Fruit fly (Drosophila melanogaster) whole organism, embryonic: ENCODE data around the gene CG15643.

ENCODE experiments used
- Abd-B ChIP-seq: fragments of 200-800 bp; sonication (Bioruptor generic); optimal IDR thresholded peaks from 2 replicates; lab custom pipeline; 2018; ENCODE audit warnings: missing biosample characterization, mild to moderate bottlenecking, missing genetic modification characterization, moderate library complexity
- Atf3 ChIP-seq: fragments of 200-800 bp; sonication (Bioruptor generic); optimal IDR thresholded peaks from 3 replicates; lab custom pipeline; 2016; ENCODE audit warnings: missing biosample characterization, missing genetic modification characterization
- Bgb ChIP-seq: fragments of 200-800 bp; sonication (Bioruptor generic); IDR thresholded peaks from 2 replicates; pipeline ENCODE4 v1.3.6; 2022; ENCODE audit warnings: missing biosample characterization, missing genetic modification characterization; ENCODE audit not compliant: partially characterized antibody
- CG10565 ChIP-seq: fragments of 200-800 bp; sonication (Bioruptor generic); optimal IDR thresholded peaks from 3 replicates; lab custom pipeline; 2016; ENCODE audit warnings: missing biosample characterization, mild to moderate bottlenecking, missing genetic modification characterization
- CG10959 ChIP-seq: fragments of 200-800 bp; sonication (Bioruptor generic); IDR thresholded peaks from 2 replicates; pipeline ENCODE4 v1.3.6; 2022; ENCODE audit warnings: missing biosample characterization, missing genetic modification characterization
- CG11504 ChIP-seq: fragments of 200-800 bp; sonication (Bioruptor generic); optimal IDR thresholded peaks from 3 replicates; lab custom pipeline; 2019; ENCODE audit warnings: missing biosample characterization, mild to moderate bottlenecking, missing genetic modification characterization, moderate library complexity
- CG12236 ChIP-seq: fragments of 200-800 bp; sonication (Bioruptor generic); optimal IDR thresholded peaks from 2 replicates; lab custom pipeline; 2016; ENCODE audit warnings: missing biosample characterization, missing genetic modification characterization
- CG13894 ChIP-seq: fragments of 200-800 bp; sonication (Bioruptor generic); optimal IDR thresholded peaks from 3 replicates; lab custom pipeline; 2018; ENCODE audit warnings: missing biosample characterization, mild to moderate bottlenecking, missing genetic modification characterization, moderate library complexity
- CG14050 ChIP-seq: fragments of 200-800 bp; sonication (Bioruptor generic); IDR thresholded peaks from 3 replicates; pipeline ENCODE4 v1.3.6; 2022; ENCODE audit warnings: missing biosample characterization, missing genetic modification characterization
- CG15269 ChIP-seq: fragments of 200-800 bp; sonication (Bioruptor generic); optimal IDR thresholded peaks from 2 replicates; lab custom pipeline; 2018; ENCODE audit warnings: missing biosample characterization, mild to moderate bottlenecking, missing genetic modification characterization, moderate library complexity
- CG17612 ChIP-seq: fragments of 200-800 bp; sonication (Bioruptor generic); IDR thresholded peaks from 2 replicates; pipeline ENCODE4 v1.3.6; 2022; ENCODE audit warnings: missing biosample characterization, missing genetic modification characterization
- CG18619 ChIP-seq: fragments of 200-800 bp; sonication (Bioruptor generic); optimal IDR thresholded peaks from 3 replicates; lab custom pipeline; 2017; ENCODE audit warnings: missing biosample characterization, mild to moderate bottlenecking, missing genetic modification characterization
- CG2875 ChIP-seq: fragments of 200-800 bp; sonication (Bioruptor generic); optimal IDR thresholded peaks from 2 replicates; lab custom pipeline; 2017; ENCODE audit warnings: missing biosample characterization, mild to moderate bottlenecking, missing genetic modification characterization, missing genetic modification reagents
- CG2889 ChIP-seq: fragments of 200-800 bp; sonication (Bioruptor generic); IDR thresholded peaks from 3 replicates; pipeline ENCODE4 v1.3.6; 2022; ENCODE audit warnings: missing biosample characterization, missing genetic modification characterization
- CG3407 ChIP-seq: fragments of 200-800 bp; sonication (Bioruptor generic); optimal IDR thresholded peaks from 2 replicates; lab custom pipeline; 2018; ENCODE audit warnings: missing biosample characterization, mild to moderate bottlenecking, missing genetic modification characterization
- CG3995 ChIP-seq: fragments of 200-800 bp; sonication (Bioruptor generic); optimal IDR thresholded peaks from 3 replicates; lab custom pipeline; 2016; ENCODE audit warnings: missing biosample characterization, missing genetic modification characterization
- CG4730 ChIP-seq: fragments of 200-800 bp; sonication (Bioruptor generic); IDR thresholded peaks from 2 replicates; pipeline ENCODE4 v1.3.6; 2022; ENCODE audit warnings: missing biosample characterization, missing genetic modification characterization
- CG5245 ChIP-seq: fragments of 200-800 bp; sonication (Bioruptor generic); optimal IDR thresholded peaks from 3 replicates; lab custom pipeline; 2016; ENCODE audit warnings: missing biosample characterization, missing genetic modification characterization
- CG6689 ChIP-seq: fragments of 200-800 bp; sonication (Bioruptor generic); IDR thresholded peaks from 2 replicates; pipeline ENCODE4 v1.3.6; 2022; ENCODE audit warnings: missing biosample characterization, missing genetic modification characterization
- CG6813 ChIP-seq: fragments of 200-800 bp; sonication (Bioruptor generic); optimal IDR thresholded peaks from 2 replicates; lab custom pipeline; 2017; ENCODE audit warnings: missing biosample characterization, missing genetic modification characterization, mild to moderate bottlenecking, moderate library complexity, missing genetic modification reagents
- CG6854 ChIP-seq: fragments of 200-800 bp; sonication (Bioruptor generic); optimal IDR thresholded peaks from 3 replicates; lab custom pipeline; 2017; ENCODE audit warnings: missing biosample characterization, mild to moderate bottlenecking, missing genetic modification characterization
- CG7839 ChIP-seq: fragments of 200-800 bp; sonication (Bioruptor generic); optimal IDR thresholded peaks from 3 replicates; lab custom pipeline; 2018; ENCODE audit warnings: missing biosample characterization, mild to moderate bottlenecking, missing genetic modification characterization, moderate library complexity
- CG8944 ChIP-seq: fragments of 200-800 bp; sonication (Bioruptor generic); optimal IDR thresholded peaks from 3 replicates; lab custom pipeline; 2016; ENCODE audit warnings: missing biosample characterization, missing genetic modification characterization
- Dip3 ChIP-seq: fragments of 200-800 bp; sonication (Bioruptor generic); optimal IDR thresholded peaks from 3 replicates; lab custom pipeline; 2016; ENCODE audit warnings: missing biosample characterization, missing genetic modification characterization
- Dll ChIP-seq: fragments of 200-800 bp; sonication (Bioruptor generic); IDR thresholded peaks from 4 replicates; pipeline ENCODE4 v1.3.6; 2022; ENCODE audit warnings: missing biosample characterization, missing genetic modification characterization; ENCODE audit not compliant: partially characterized antibody
- HLH54F ChIP-seq: fragments of 200-800 bp; sonication (Bioruptor generic); optimal IDR thresholded peaks from 3 replicates; lab custom pipeline; 2016; ENCODE audit warnings: missing biosample characterization, missing genetic modification characterization
- Hmx ChIP-seq: fragments of 200-800 bp; sonication (Bioruptor generic); optimal IDR thresholded peaks from 2 replicates; lab custom pipeline; 2016; ENCODE audit warnings: missing biosample characterization, missing genetic modification characterization
- Oli ChIP-seq: fragments of 200-800 bp; sonication (Bioruptor generic); optimal IDR thresholded peaks from 2 replicates; lab custom pipeline; 2018; ENCODE audit warnings: missing biosample characterization, mild to moderate bottlenecking, missing genetic modification characterization, moderate library complexity
- Poxn ChIP-seq: fragments of 200-800 bp; sonication (Bioruptor generic); IDR thresholded peaks from 2 replicates; pipeline ENCODE4 v1.3.6; 2022; ENCODE audit warnings: missing biosample characterization, missing genetic modification characterization
- Sry-δ ChIP-seq: fragments of 200-800 bp; sonication (Bioruptor generic); optimal IDR thresholded peaks from 2 replicates; lab custom pipeline; 2016; ENCODE audit warnings: missing biosample characterization, missing genetic modification characterization
- ap ChIP-seq: fragments of 200-800 bp; sonication (Bioruptor generic); IDR thresholded peaks from 2 replicates; pipeline ENCODE4 v1.3.6; 2022; ENCODE audit warnings: missing biosample characterization, missing genetic modification characterization
- bab2 ChIP-seq: fragments of 200-800 bp; sonication (Bioruptor generic); optimal IDR thresholded peaks from 2 replicates; lab custom pipeline; 2016; ENCODE audit warnings: missing biosample characterization, missing genetic modification characterization
- bigmax ChIP-seq: fragments of 200-800 bp; sonication (Bioruptor generic); optimal IDR thresholded peaks from 2 replicates; lab custom pipeline; 2018; ENCODE audit warnings: missing biosample characterization, mild to moderate bottlenecking, missing genetic modification characterization
- bowl ChIP-seq: fragments of 200-800 bp; sonication (Bioruptor generic); IDR thresholded peaks from 2 replicates; pipeline ENCODE4 v1.3.6; 2022; ENCODE audit warnings: missing biosample characterization, missing genetic modification characterization
- cad ChIP-seq: fragments of >200 bp; optimal IDR thresholded peaks from 2 replicates; lab custom pipeline; 2017; ENCODE audit warnings: missing biosample characterization, missing genetic modification characterization
- da ChIP-seq: fragments of 200-800 bp; sonication (Bioruptor generic); optimal IDR thresholded peaks from 2 replicates; lab custom pipeline; 2016; ENCODE audit warnings: missing biosample characterization, missing genetic modification characterization
- danr ChIP-seq: fragments of 200-800 bp; sonication (Bioruptor generic); IDR thresholded peaks from 2 replicates; pipeline ENCODE4 v1.3.6; 2022; ENCODE audit warnings: missing biosample characterization, missing genetic modification characterization
- eyg ChIP-seq: fragments of 200-800 bp; sonication (Bioruptor generic); optimal IDR thresholded peaks from 3 replicates; lab custom pipeline; 2016; ENCODE audit warnings: missing biosample characterization, missing genetic modification characterization
- inv ChIP-seq: fragments of 200-800 bp; sonication (Bioruptor generic); IDR thresholded peaks from 2 replicates; pipeline ENCODE4 v1.3.6; 2022; ENCODE audit warnings: missing biosample characterization, missing genetic modification characterization; ENCODE audit not compliant: partially characterized antibody
- jigr1 ChIP-seq: fragments of 200-800 bp; sonication (Bioruptor generic); IDR thresholded peaks from 3 replicates; pipeline ENCODE4 v1.3.6; 2022; ENCODE audit warnings: missing biosample characterization, missing genetic modification characterization
- lola ChIP-seq, 3 experiments: fragments of >200 bp in 2 of 3; fragments of 200-800 bp in 1 of 3; sonication (Bioruptor generic) in 1 of 3; optimal IDR thresholded peaks; 2 replicates each; lab custom pipeline; 2017 to 2019; ENCODE audit warnings: missing biosample characterization in 3 of 3, missing genetic modification characterization in 3 of 3, mild to moderate bottlenecking in 1 of 3, moderate library complexity in 1 of 3
- nom ChIP-seq: fragments of 200-800 bp; sonication (Bioruptor generic); optimal IDR thresholded peaks from 2 replicates; lab custom pipeline; 2017; ENCODE audit warnings: missing biosample characterization, missing genetic modification characterization, mild to moderate bottlenecking, moderate library complexity, missing genetic modification reagents
- pb ChIP-seq: fragments of 200-800 bp; sonication (Bioruptor generic); optimal IDR thresholded peaks from 3 replicates; lab custom pipeline; 2016; ENCODE audit warnings: missing biosample characterization, missing genetic modification characterization
- row ChIP-seq: fragments of 200-800 bp; sonication (Bioruptor generic); IDR thresholded peaks from 3 replicates; pipeline ENCODE4 v1.3.6; 2022; ENCODE audit warnings: missing biosample characterization, missing genetic modification characterization
- sd ChIP-seq: fragments of 200-800 bp; sonication (Bioruptor generic); optimal IDR thresholded peaks from 3 replicates; lab custom pipeline; 2018; ENCODE audit warnings: missing biosample characterization, mild to moderate bottlenecking, missing genetic modification characterization, moderate library complexity
- ssp ChIP-seq: fragments of 200-800 bp; sonication (Bioruptor generic); IDR thresholded peaks from 2 replicates; pipeline ENCODE4 v1.3.6; 2022; ENCODE audit warnings: missing biosample characterization, missing genetic modification characterization
- sug ChIP-seq: fragments of 200-800 bp; optimal IDR thresholded peaks from 2 replicates; lab custom pipeline; 2019; ENCODE audit warnings: missing biosample characterization, mild to moderate bottlenecking, missing genetic modification characterization, moderate library complexity
- tap ChIP-seq: fragments of 200-800 bp; optimal IDR thresholded peaks from 3 replicates; lab custom pipeline; 2019; ENCODE audit warnings: missing biosample characterization, mild to moderate bottlenecking, missing genetic modification characterization, moderate library complexity
- tio ChIP-seq: fragments of 200-800 bp; sonication (Bioruptor generic); optimal IDR thresholded peaks from 2 replicates; lab custom pipeline; 2017; ENCODE audit warnings: missing biosample characterization, missing genetic modification characterization, inconsistent platforms
- wek ChIP-seq: fragments of 200-800 bp; sonication (Bioruptor generic); optimal IDR thresholded peaks from 3 replicates; lab custom pipeline; 2018; ENCODE audit warnings: missing biosample characterization, mild to moderate bottlenecking, missing genetic modification characterization, moderate library complexity
- yki ChIP-seq: fragments of >200 bp; optimal IDR thresholded peaks from 3 replicates; lab custom pipeline; 2018
- zf30C ChIP-seq: fragments of 200-800 bp; sonication (Bioruptor generic); optimal IDR thresholded peaks from 3 replicates; lab custom pipeline; 2018; ENCODE audit warnings: missing biosample characterization, mild to moderate bottlenecking, missing genetic modification characterization

CG15643 gene

dm6 chrX:15615426-15615825 is 43.5 kb upstream of the CG15643 start (continued):
- TF ChIP-seq CG14050 (peak; percentile 30; the same call in 1 of the 3 replicates), CG5245 (peak; percentile 7), da (GFP tag; lab: Kevin White, UChicago) (no peak), CG10959 (peak; percentile 62; the same call in 1 of the 2 replicates), CG3995 (GFP tag; lab: Kevin White, UChicago) (no peak), CG4730 (0 out of 2 replicates have a peak, but pooled peaks have one; percentile 13), CG11504 (tag; lab: Kevin White, UChicago) (peak; percentile 81), cad (GFP tag; lab: Kevin White, UChicago) (no peak), lola (GFP tag; optimal IDR thresholded peaks at IDR 0.05; lab: Kevin White, UChicago) (peak in 1 of 3 experiments; percentile 47), nom (no peak), Sry-δ (GFP tag; lab: Kevin White, UChicago) (peak; percentile 24), tio (GFP tag; lab: Kevin White, UChicago) (peak; percentile 17), CG2889 (no peak), jigr1 (GFP tag; lab: Robert Waterston, UW) (no peak), sug (tag; lab: Kevin White, UChicago) (no peak), ap (GFP tag; lab: Robert Waterston, UW) (peak; percentile 13; the same call in 1 of the 2 replicates), CG12236 (GFP tag; lab: Kevin White, UChicago) (no peak), bab2 (GFP tag; lab: Kevin White, UChicago) (peak; percentile 30), danr (GFP tag; lab: Robert Waterston, UW) (no peak), CG2875 (peak; percentile 43), CG6813 (GFP tag; lab: Kevin White, UChicago) (peak; percentile 34), eyg (GFP tag; lab: Kevin White, UChicago) (no peak), Bgb (no peak), sd (tag; lab: Kevin White, UChicago) (no peak), Atf3 (GFP tag; lab: Kevin White, UChicago) (no peak), Dip3 (no peak), CG8944 (GFP tag; lab: Kevin White, UChicago) (peak; percentile 30), row (GFP tag; lab: Robert Waterston, UW) (peak; percentile 59), CG17612 (GFP tag; lab: Robert Waterston, UW) (no peak), CG7839 (tag; lab: Kevin White, UChicago) (peak; percentile 76), CG6689 (peak; percentile 71), CG6854 (no peak), CG15269 (tag; lab: Kevin White, UChicago) (peak; percentile 69), Oli (tag; lab: Kevin White, UChicago) (peak; percentile 72), pb (GFP tag; lab: Kevin White, UChicago) (no peak), CG10565 (no peak), yki (lab: Kevin White, UChicago) (no peak), Hmx (GFP tag; lab: Kevin White, UChicago) (no peak), CG18619 (peak; percentile 18), zf30C (GFP tag; lab: Kevin White, UChicago) (no peak), ssp (no peak), CG13894 (tag; lab: Kevin White, UChicago) (no peak), inv (GFP tag; lab: Robert Waterston, UW) (no peak), tap (tag; lab: Kevin White, UChicago) (peak; percentile 63), CG3407 (GFP tag; lab: Kevin White, UChicago) (peak; percentile 27), Poxn (no peak), wek (GFP tag; lab: Kevin White, UChicago) (no peak), Abd-B (GFP tag; lab: Kevin White, UChicago) (peak; percentile 49), bigmax (GFP tag; lab: Kevin White, UChicago) (no peak), HLH54F (no peak), Dll (no peak), bowl (no peak)
